Worm (Caenorhabditis elegans) whole organism, young adult: ENCODE measurements around the gene E02C12.10.

ENCODE experiments used
- B0035.1 ChIP-seq: sonication (generic microtip); optimal IDR thresholded peaks from 2 replicates; lab custom pipeline; 2016; ENCODE audit warnings: missing genetic modification characterization, mild to moderate bottlenecking, missing compliant biosample characterization, missing genotype, missing genetic modification reagents
- B0261.1 ChIP-seq: sonication (generic microtip); optimal IDR thresholded peaks from 2 replicates; lab custom pipeline; 2016; ENCODE audit warnings: mild to moderate bottlenecking, missing genetic modification characterization, moderate library complexity, missing compliant biosample characterization
- B0336.3 ChIP-seq: fragments of 200-800 bp; sonication (Bioruptor generic); IDR thresholded peaks from 2 replicates; pipeline ENCODE4 v1.3.6; 2022; ENCODE audit warnings: missing genetic modification characterization, missing compliant biosample characterization
- C06A6.2 ChIP-seq: fragments of 200-800 bp; sonication (Bioruptor generic); conservative IDR thresholded peaks from 2 replicates; pipeline ENCODE4 v1.3.6; 2022; ENCODE audit warnings: missing genetic modification characterization, missing compliant biosample characterization
- F23B12.7 ChIP-seq: sonication (generic microtip); optimal IDR thresholded peaks from 2 replicates; lab custom pipeline; 2017; ENCODE audit warnings: missing genetic modification characterization, mild to moderate bottlenecking, missing compliant biosample characterization, antibody characterized with exemption, moderate library complexity; ENCODE audit not compliant: insufficient read depth
- F57A8.1 ChIP-seq: fragments of 200-800 bp; sonication (Bioruptor generic); optimal IDR thresholded peaks from 2 replicates; lab custom pipeline; 2018; ENCODE audit warnings: mild to moderate bottlenecking, missing genetic modification characterization, moderate library complexity, missing compliant biosample characterization
- F57C9.4 ChIP-seq: sonication (generic microtip); optimal IDR thresholded peaks from 2 replicates; lab custom pipeline; 2017; ENCODE audit warnings: mild to moderate bottlenecking, missing genetic modification characterization, missing compliant biosample characterization
- K11D2.4 ChIP-seq: fragments of 200-800 bp; sonication (Bioruptor generic); IDR thresholded peaks from 2 replicates; pipeline ENCODE4 v1.3.6; 2022; ENCODE audit warnings: missing genetic modification reagents, missing genetic modification characterization, missing compliant biosample characterization
- T26A5.8 ChIP-seq: sonication (generic microtip); optimal IDR thresholded peaks from 2 replicates; lab custom pipeline; 2016; ENCODE audit warnings: missing genetic modification characterization, missing compliant biosample characterization
- Y67H2A.10 ChIP-seq: fragments of 200-800 bp; sonication (Bioruptor generic); conservative IDR thresholded peaks from 2 replicates; pipeline ENCODE4 v1.3.6; 2022; ENCODE audit warnings: missing genetic modification reagents, missing genetic modification characterization, missing compliant biosample characterization
- Y79H2A.3 ChIP-seq: fragments of 200-800 bp; sonication (Bioruptor generic); conservative IDR thresholded peaks from 2 replicates; pipeline ENCODE4 v1.3.6; 2022; ENCODE audit warnings: missing genetic modification reagents, missing genetic modification characterization, missing compliant biosample characterization
- aptf-3 ChIP-seq: fragments of 200-800 bp; sonication (Bioruptor generic); IDR thresholded peaks from 2 replicates; pipeline ENCODE4 v1.3.6; 2022; ENCODE audit warnings: missing genetic modification characterization, missing compliant biosample characterization
- atf-7 ChIP-seq: sonication (generic microtip); optimal IDR thresholded peaks from 2 replicates; lab custom pipeline; 2017; ENCODE audit warnings: mild to moderate bottlenecking, missing genetic modification characterization, missing compliant biosample characterization
- athp-1 ChIP-seq: sonication (generic microtip); optimal IDR thresholded peaks from 2 replicates; lab custom pipeline; 2017; ENCODE audit warnings: mild to moderate bottlenecking, missing genetic modification characterization, missing compliant biosample characterization
- attf-5 ChIP-seq: fragments of 200-800 bp; sonication (Bioruptor generic); optimal IDR thresholded peaks from 2 replicates; lab custom pipeline; 2018; ENCODE audit warnings: mild to moderate bottlenecking, missing genetic modification characterization, missing compliant biosample characterization
- bed-1 ChIP-seq: fragments of 200-800 bp; sonication (Bioruptor generic); IDR thresholded peaks from 2 replicates; pipeline ENCODE4 v1.3.6; 2022; ENCODE audit warnings: missing genetic modification reagents, missing genetic modification characterization, missing compliant biosample characterization
- ccch-3 ChIP-seq: fragments of 200-800 bp; sonication (Bioruptor generic); optimal IDR thresholded peaks from 2 replicates; lab custom pipeline; 2018; ENCODE audit warnings: mild to moderate bottlenecking, missing genetic modification characterization, missing compliant biosample characterization
- cebp-1 ChIP-seq, 2 experiments: fragments of 200-800 bp in 1 of 2; sonication (Bioruptor generic) in 1 of 2; sonication (generic microtip) in 1 of 2; IDR thresholded peaks in 1 of 2; optimal IDR thresholded peaks in 1 of 2; 2 replicates each; pipeline versions ENCODE4 v1.3.6 to Lab custom; 2017 to 2022; ENCODE audit warnings: missing compliant biosample characterization in 2 of 2, missing genetic modification characterization in 2 of 2, mild to moderate bottlenecking in 1 of 2, missing genetic modification reagents in 1 of 2, moderate library complexity in 1 of 2
- ceh-27 ChIP-seq: fragments of 200-800 bp; sonication (Bioruptor generic); optimal IDR thresholded peaks from 2 replicates; lab custom pipeline; 2018; ENCODE audit warnings: mild to moderate bottlenecking, missing genetic modification characterization, moderate library complexity, missing compliant biosample characterization
- ceh-58 ChIP-seq: fragments of 200-800 bp; sonication (Bioruptor generic); IDR thresholded peaks from 2 replicates; pipeline ENCODE4 v1.3.6; 2022; ENCODE audit warnings: missing genetic modification characterization, missing compliant biosample characterization
- chd-7 ChIP-seq: sonication (generic microtip); optimal IDR thresholded peaks from 2 replicates; lab custom pipeline; 2016; ENCODE audit warnings: mild to moderate bottlenecking, missing genetic modification characterization, moderate library complexity, missing compliant biosample characterization
- die-1 ChIP-seq: sonication (generic microtip); optimal IDR thresholded peaks from 2 replicates; lab custom pipeline; 2016; ENCODE audit warnings: missing genotype, mild to moderate bottlenecking, missing genetic modification characterization, missing compliant biosample characterization
- efl-1 ChIP-seq: fragments of 150-350 bp; optimal IDR thresholded peaks from 2 replicates; lab custom pipeline; 2014; ENCODE audit warnings: missing biosample characterization, missing genetic modification reagents, missing genetic modification characterization
- egl-18 ChIP-seq: fragments of 200-800 bp; sonication (Bioruptor generic); IDR thresholded peaks from 2 replicates; pipeline ENCODE4 v1.3.6; 2022; ENCODE audit warnings: missing genetic modification reagents, missing genetic modification characterization, missing compliant biosample characterization
- hmg-1.2 ChIP-seq: fragments of 200-800 bp; sonication (Bioruptor generic); IDR thresholded peaks from 2 replicates; pipeline ENCODE4 v1.3.6; 2022; ENCODE audit warnings: missing genetic modification reagents, missing genetic modification characterization, missing compliant biosample characterization
- hmg-20 ChIP-seq: fragments of 200-800 bp; sonication (Bioruptor generic); IDR thresholded peaks from 2 replicates; pipeline ENCODE4 v1.3.6; 2022; ENCODE audit warnings: missing genetic modification reagents, missing genetic modification characterization, missing compliant biosample characterization
- hsf-1 ChIP-seq: fragments of 200-800 bp; sonication (Bioruptor generic); IDR thresholded peaks from 2 replicates; pipeline ENCODE4 v1.3.6; 2022; ENCODE audit warnings: missing genetic modification reagents, missing genetic modification characterization, missing compliant biosample characterization
- lin-40 ChIP-seq: sonication (generic microtip); optimal IDR thresholded peaks from 2 replicates; lab custom pipeline; 2016; ENCODE audit warnings: missing genetic modification characterization, mild to moderate bottlenecking, missing compliant biosample characterization, missing genotype, missing genetic modification reagents
- madf-8 ChIP-seq: fragments of 200-800 bp; sonication (Bioruptor generic); conservative IDR thresholded peaks from 2 replicates; pipeline ENCODE4 v1.3.6; 2022; ENCODE audit warnings: missing genetic modification reagents, missing genetic modification characterization, missing compliant biosample characterization
- nfya-2 ChIP-seq: fragments of 200-800 bp; sonication (Bioruptor generic); IDR thresholded peaks from 2 replicates; pipeline ENCODE4 v1.3.6; 2022; ENCODE audit warnings: missing genetic modification reagents, missing genetic modification characterization, missing compliant biosample characterization
- nhr-179 ChIP-seq: sonication (generic microtip); optimal IDR thresholded peaks from 2 replicates; lab custom pipeline; 2016; ENCODE audit warnings: mild to moderate bottlenecking, missing genetic modification characterization, missing compliant biosample characterization
- nhr-80 ChIP-seq: sonication (generic microtip); optimal IDR thresholded peaks from 2 replicates; lab custom pipeline; 2016; ENCODE audit warnings: missing genetic modification characterization, missing compliant biosample characterization
- tbp1 ChIP-seq: fragments of 200-800 bp; sonication (Bioruptor generic); optimal IDR thresholded peaks from 2 replicates; lab custom pipeline; 2018; ENCODE audit warnings: mild to moderate bottlenecking, missing genetic modification characterization, missing compliant biosample characterization
- unc-130 ChIP-seq: sonication (generic microtip); optimal IDR thresholded peaks from 2 replicates; lab custom pipeline; 2016; ENCODE audit warnings: missing genetic modification reagents, missing genetic modification characterization, missing compliant biosample characterization
- ztf-26 ChIP-seq: sonication (generic microtip); optimal IDR thresholded peaks from 2 replicates; lab custom pipeline; 2017; ENCODE audit warnings: missing genetic modification characterization, missing compliant biosample characterization
- ztf-3 ChIP-seq: fragments of 200-800 bp; sonication (Bioruptor generic); optimal IDR thresholded peaks from 2 replicates; lab custom pipeline; 2018; ENCODE audit warnings: mild to moderate bottlenecking, missing genetic modification characterization, missing compliant biosample characterization

E02C12.10 gene

ce11 chrV:9424514-9424913, 46.3 kb upstream of the E02C12.10 start (continued):
- TF ChIP-seq ztf-26 (tag; lab: Kevin White, UChicago): no peak
- no peak for TF ChIP-seq cebp-1 (GFP tag; IDR thresholded peaks at IDR 0.05; lab: Robert Waterston, UW)
- TF ChIP-seq cebp-1 (tag; optimal IDR thresholded peaks at IDR 0.05; lab: Kevin White, UChicago): peak; percentile 52
- no peak for TF ChIP-seq ztf-3 (GFP tag; lab: Kevin White, UChicago)
- no peak for TF ChIP-seq F57A8.1 (GFP tag; lab: Kevin White, UChicago)
- no peak for TF ChIP-seq ceh-58 (GFP tag; lab: Robert Waterston, UW)
- TF ChIP-seq hsf-1 (GFP tag; lab: Robert Waterston, UW): no peak
- TF ChIP-seq ceh-27 (GFP tag; lab: Kevin White, UChicago): peak; percentile 26
- TF ChIP-seq tbp1: no peak
- TF ChIP-seq madf-8 (GFP tag; lab: Robert Waterston, UW): no peak
- TF ChIP-seq T26A5.8 (tag; lab: Kevin White, UChicago): no peak
- no peak for TF ChIP-seq die-1 (tag; lab: Kevin White, UChicago)
- TF ChIP-seq egl-18 (GFP tag; lab: Robert Waterston, UW): no peak
- TF ChIP-seq ccch-3 (GFP tag; lab: Kevin White, UChicago): no peak
- no peak for TF ChIP-seq F57C9.4 (tag; lab: Kevin White, UChicago)
- TF ChIP-seq Y79H2A.3 (GFP tag; lab: Robert Waterston, UW): no peak
- TF ChIP-seq lin-40 (tag; lab: Kevin White, UChicago): peak; percentile 26
- TF ChIP-seq atf-7 (tag; lab: Kevin White, UChicago): peak; percentile 5
- no peak for TF ChIP-seq athp-1 (tag; lab: Kevin White, UChicago)
- peak; percentile 89 for TF ChIP-seq nhr-80
- peak; percentile 46 for TF ChIP-seq attf-5 (GFP tag; lab: Kevin White, UChicago)
- no peak for TF ChIP-seq hmg-20 (GFP tag; lab: Robert Waterston, UW)
- no peak for TF ChIP-seq unc-130 (GFP tag; lab: Kevin White, UChicago)
- no peak for TF ChIP-seq nhr-179 (tag; lab: Kevin White, UChicago)

- TF ChIP-seq F23B12.7 (tag; lab: Kevin White, UChicago): no peak
- TF ChIP-seq B0035.1 (tag; lab: Kevin White, UChicago): no peak
- no peak for TF ChIP-seq bed-1
- no peak for TF ChIP-seq chd-7 (tag; lab: Kevin White, UChicago)
- no peak for TF ChIP-seq C06A6.2 (GFP tag; lab: Robert Waterston, UW)
- TF ChIP-seq B0261.1 (tag; lab: Kevin White, UChicago): no peak
- TF ChIP-seq aptf-3 (GFP tag; lab: Robert Waterston, UW): no peak
- no peak for TF ChIP-seq nfya-2
- no peak for TF ChIP-seq ztf-26 (tag; lab: Kevin White, UChicago)
- TF ChIP-seq athp-1 (tag; lab: Kevin White, UChicago): no peak
- no peak for TF ChIP-seq ceh-27 (GFP tag; lab: Kevin White, UChicago)
- no peak for TF ChIP-seq efl-1 (GFP tag; lab: Kevin White, UChicago)
- TF ChIP-seq K11D2.4 (GFP tag; lab: Robert Waterston, UW): no peak
- TF ChIP-seq attf-5 (GFP tag; lab: Kevin White, UChicago): no peak
- no peak for TF ChIP-seq lin-40 (tag; lab: Kevin White, UChicago)
These were observed 45.3 kb upstream of the E02C12.10 start for ce11 chrV:9423539-9423938.

ce11 chrV:9422745-9423144, 44.5 kb upstream of the E02C12.10 start:
- TF ChIP-seq hmg-1.2 (GFP tag; lab: Robert Waterston, UW): peak; percentile 55; the same call in 1 of the 2 replicates
- no peak for TF ChIP-seq B0336.3 (GFP tag; lab: Robert Waterston, UW)
- no peak for TF ChIP-seq nhr-80
- TF ChIP-seq Y67H2A.10 (GFP tag; lab: Robert Waterston, UW): no peak
